Worm (Caenorhabditis elegans) whole organism, L4 larva: ENCODE measurements around the gene F32E10.9.
A peak's percentile ranks its signal among the peaks of the same experiment; 100 is the strongest.

Experiments
- F10B5.3 ChIP-seq: sonication (generic microtip); optimal IDR thresholded peaks from 2 replicates; lab custom pipeline; 2016; ENCODE audit warnings: mild to moderate bottlenecking, missing genetic modification characterization, missing compliant biosample characterization
- F26F4.8 ChIP-seq: fragments of 200-800 bp; sonication (Bioruptor generic); conservative IDR thresholded peaks from 2 replicates; pipeline ENCODE4 v1.3.6; 2022; ENCODE audit warnings: missing genetic modification characterization, missing compliant biosample characterization
- F44E2.7 ChIP-seq: fragments of 200-800 bp; sonication (Bioruptor generic); IDR thresholded peaks from 2 replicates; pipeline ENCODE4 v2.1.2; 2022; ENCODE audit warnings: missing genetic modification characterization, missing compliant biosample characterization
- R02D3.7 ChIP-seq: fragments of 150-350 bp; sonication (generic microtip); optimal IDR thresholded peaks from 3 replicates; lab custom pipeline; 2014; ENCODE audit warnings: missing biosample characterization, missing genetic modification characterization
- ZK546.5 ChIP-seq, 2 experiments: sonication (generic microtip); optimal IDR thresholded peaks; 2 replicates each; lab custom pipeline; 2017; ENCODE audit warnings: missing biosample characterization in 2 of 2, missing genetic modification characterization in 2 of 2
- aha-1 ChIP-seq: fragments of 150-350 bp; peaks from one replicate; lab custom pipeline; 2014; ENCODE audit warnings: missing biosample characterization, missing genetic modification characterization
- ceh-28 ChIP-seq: fragments of 150-350 bp; optimal IDR thresholded peaks from 2 replicates; lab custom pipeline; 2014; ENCODE audit warnings: missing biosample characterization, missing genetic modification reagents, missing genetic modification characterization
- ceh-62 ChIP-seq: sonication (generic microtip); optimal IDR thresholded peaks from 2 replicates; lab custom pipeline; 2017; ENCODE audit warnings: missing biosample characterization, missing genetic modification characterization
- ceh-82 ChIP-seq: sonication (generic microtip); optimal IDR thresholded peaks from 2 replicates; lab custom pipeline; 2017; ENCODE audit warnings: missing biosample characterization, missing genetic modification characterization
- cey-2 ChIP-seq: sonication (generic microtip); optimal IDR thresholded peaks from 3 replicates; lab custom pipeline; 2017; ENCODE audit warnings: missing genetic modification characterization, mild to moderate bottlenecking, missing compliant biosample characterization, antibody characterized with exemption, borderline replicate concordance; ENCODE audit not compliant: insufficient read depth
- daf-16 ChIP-seq, 3 experiments: sonication (generic microtip); optimal IDR thresholded peaks; 2 replicates each; lab custom pipeline; 2016 to 2017; ENCODE audit warnings: missing genetic modification characterization in 3 of 3, missing genetic modification reagents in 3 of 3, mild to moderate bottlenecking in 2 of 3, missing compliant biosample characterization in 2 of 3, missing biosample characterization in 1 of 3, moderate library complexity in 1 of 3
- daf-8 ChIP-seq: fragments of 200-800 bp; sonication (Bioruptor generic); IDR thresholded peaks from 2 replicates; pipeline ENCODE4 v1.3.6; 2022; ENCODE audit warnings: missing genetic modification characterization, missing compliant biosample characterization
- dmd-6 ChIP-seq: fragments of 200-800 bp; sonication (Bioruptor generic); IDR thresholded peaks from 2 replicates; pipeline ENCODE4 v1.3.6; 2022; ENCODE audit warnings: missing genetic modification reagents, missing genetic modification characterization, missing compliant biosample characterization
- dmd-8 ChIP-seq: fragments of 200-800 bp; sonication (Bioruptor generic); IDR thresholded peaks from 2 replicates; pipeline ENCODE4 v1.3.6; 2022; ENCODE audit warnings: missing genetic modification characterization, missing compliant biosample characterization
- duxl-1 ChIP-seq: sonication (generic microtip); optimal IDR thresholded peaks from 2 replicates; lab custom pipeline; 2016; ENCODE audit warnings: mild to moderate bottlenecking, missing genetic modification characterization, moderate library complexity, missing compliant biosample characterization; ENCODE audit not compliant: poor library complexity
- dve-1 ChIP-seq: sonication (generic microtip); optimal IDR thresholded peaks from 2 replicates; lab custom pipeline; 2017; ENCODE audit warnings: antibody characterized with exemption, mild to moderate bottlenecking, missing genetic modification characterization, missing compliant biosample characterization; ENCODE audit not compliant: insufficient read depth
- hlh-30 ChIP-seq: sonication (generic microtip); optimal IDR thresholded peaks from 2 replicates; lab custom pipeline; 2017; ENCODE audit warnings: antibody characterized with exemption, mild to moderate bottlenecking, missing genetic modification characterization, missing compliant biosample characterization; ENCODE audit not compliant: insufficient read depth
- lin-13 ChIP-seq: fragments of 150-350 bp; optimal IDR thresholded peaks from 2 replicates; lab custom pipeline; 2014; ENCODE audit warnings: missing biosample characterization, missing genetic modification reagents, missing genetic modification characterization
- lin-15B ChIP-seq: fragments of 150-350 bp; sonication (generic microtip); optimal IDR thresholded peaks from 3 replicates; lab custom pipeline; 2014; ENCODE audit warnings: missing biosample characterization, missing genetic modification characterization
- lin-38 ChIP-seq: fragments of 200-800 bp; sonication (Bioruptor generic); IDR thresholded peaks from 2 replicates; pipeline ENCODE4 v1.3.6; 2022; ENCODE audit warnings: missing genetic modification reagents, missing genetic modification characterization, missing compliant biosample characterization
- lin-39 ChIP-seq: fragments of 150-350 bp; optimal IDR thresholded peaks from 2 replicates; lab custom pipeline; 2014; ENCODE audit warnings: missing biosample characterization, missing genetic modification reagents, missing genetic modification characterization
- madf-5 ChIP-seq, 2 experiments: fragments of 200-800 bp; sonication (Bioruptor generic); IDR thresholded peaks; 2 replicates each; pipeline ENCODE4 v1.3.6; 2022; ENCODE audit warnings: missing compliant biosample characterization in 2 of 2, missing genetic modification characterization in 2 of 2
- mdl-1 ChIP-seq, 2 experiments: fragments of 150-350 bp in 1 of 2; sonication (generic microtip) in 1 of 2; optimal IDR thresholded peaks; 2 replicates each; lab custom pipeline; 2014 to 2017; ENCODE audit warnings: missing biosample characterization in 2 of 2, missing genetic modification characterization in 2 of 2
- mep-1 ChIP-seq: fragments of 150-350 bp; sonication (generic microtip); optimal IDR thresholded peaks from 3 replicates; lab custom pipeline; 2014; ENCODE audit warnings: missing biosample characterization, missing genetic modification characterization
- mxl-2 ChIP-seq: fragments of 200-800 bp; sonication (Bioruptor generic); conservative IDR thresholded peaks from 2 replicates; pipeline ENCODE4 v1.3.6; 2022; ENCODE audit warnings: missing genetic modification reagents, missing genetic modification characterization, missing compliant biosample characterization
- mxl-3 ChIP-seq: fragments of 200-800 bp; sonication (Bioruptor generic); optimal IDR thresholded peaks from 2 replicates; lab custom pipeline; 2018; ENCODE audit warnings: mild to moderate bottlenecking, missing genetic modification characterization, missing compliant biosample characterization
- nhr-102 ChIP-seq: sonication (generic microtip); optimal IDR thresholded peaks from 2 replicates; lab custom pipeline; 2016; ENCODE audit warnings: mild to moderate bottlenecking, missing genetic modification characterization, moderate library complexity, missing compliant biosample characterization
- nhr-111 ChIP-seq: fragments of 200-800 bp; sonication (Bioruptor generic); optimal IDR thresholded peaks from 2 replicates; lab custom pipeline; 2018; ENCODE audit warnings: mild to moderate bottlenecking, missing genetic modification characterization, missing compliant biosample characterization
- nhr-25 ChIP-seq: sonication (generic microtip); optimal IDR thresholded peaks from 2 replicates; lab custom pipeline; 2017; ENCODE audit warnings: missing genetic modification characterization, mild to moderate bottlenecking, missing compliant biosample characterization, antibody characterized with exemption, moderate library complexity, borderline replicate concordance; ENCODE audit not compliant: insufficient read depth
- nhr-28 ChIP-seq: fragments of 150-350 bp; optimal IDR thresholded peaks from 2 replicates; lab custom pipeline; 2014; ENCODE audit warnings: missing biosample characterization, missing genetic modification characterization
- nhr-42 ChIP-seq: fragments of 200-800 bp; sonication (Bioruptor generic); IDR thresholded peaks from 2 replicates; pipeline ENCODE4 v1.3.6; 2022; ENCODE audit warnings: missing genetic modification characterization, missing compliant biosample characterization
- nhr-77 ChIP-seq: fragments of 150-350 bp; optimal IDR thresholded peaks from 2 replicates; lab custom pipeline; 2014; ENCODE audit warnings: missing biosample characterization, missing genetic modification characterization
- pha-4 ChIP-seq, 2 experiments: fragments of 150-350 bp in 1 of 2; fragments of 200-800 bp in 1 of 2; sonication (Bioruptor generic) in 1 of 2; IDR thresholded peaks in 1 of 2; optimal IDR thresholded peaks in 1 of 2; 2 replicates each; pipeline versions ENCODE4 v1.3.6 to Lab custom; 2014 to 2022; ENCODE audit warnings: missing genetic modification characterization in 2 of 2, missing genetic modification reagents in 2 of 2, missing biosample characterization in 1 of 2, missing compliant biosample characterization in 1 of 2
- php-3 ChIP-seq: fragments of 200-800 bp; sonication (Bioruptor generic); IDR thresholded peaks from 2 replicates; pipeline ENCODE4 v1.3.6; 2022; ENCODE audit warnings: missing genetic modification reagents, missing genetic modification characterization, missing compliant biosample characterization
- pqm-1 ChIP-seq: sonication (generic microtip); optimal IDR thresholded peaks from 2 replicates; lab custom pipeline; 2017; ENCODE audit warnings: missing biosample characterization, missing genetic modification characterization
- rbr-2 ChIP-seq: sonication (generic microtip); optimal IDR thresholded peaks from 2 replicates; lab custom pipeline; 2016; ENCODE audit warnings: missing genotype, missing genetic modification characterization, missing compliant biosample characterization
- snpc-4 ChIP-seq: fragments of 150-350 bp; optimal IDR thresholded peaks from 2 replicates; lab custom pipeline; 2014; ENCODE audit warnings: missing biosample characterization, missing genetic modification characterization
- spr-1 ChIP-seq: sonication (generic microtip); optimal IDR thresholded peaks from 2 replicates; lab custom pipeline; 2016; ENCODE audit warnings: mild to moderate bottlenecking, missing genetic modification characterization, missing compliant biosample characterization
- spr-3 ChIP-seq: fragments of 200-800 bp; sonication (Bioruptor generic); optimal IDR thresholded peaks from 2 replicates; lab custom pipeline; 2018; ENCODE audit warnings: mild to moderate bottlenecking, missing genetic modification characterization, missing compliant biosample characterization
- unc-62 ChIP-seq, 3 experiments: fragments of 150-350 bp in 1 of 3; sonication (generic microtip); optimal IDR thresholded peaks in 2 of 3; peaks in 1 of 3; 1 replicate in 1 of 3; 2 replicates in 2 of 3; lab custom pipeline; 2014 to 2017; ENCODE audit warnings: missing biosample characterization in 3 of 3, missing genetic modification characterization in 3 of 3, missing genetic modification reagents in 3 of 3, missing genotype in 1 of 3
- zip-11 ChIP-seq: fragments of 200-800 bp; sonication (Bioruptor generic); IDR thresholded peaks from 2 replicates; pipeline ENCODE4 v1.3.6; 2022; ENCODE audit warnings: missing genetic modification characterization, missing compliant biosample characterization

Gene F32E10.9

DNA sequence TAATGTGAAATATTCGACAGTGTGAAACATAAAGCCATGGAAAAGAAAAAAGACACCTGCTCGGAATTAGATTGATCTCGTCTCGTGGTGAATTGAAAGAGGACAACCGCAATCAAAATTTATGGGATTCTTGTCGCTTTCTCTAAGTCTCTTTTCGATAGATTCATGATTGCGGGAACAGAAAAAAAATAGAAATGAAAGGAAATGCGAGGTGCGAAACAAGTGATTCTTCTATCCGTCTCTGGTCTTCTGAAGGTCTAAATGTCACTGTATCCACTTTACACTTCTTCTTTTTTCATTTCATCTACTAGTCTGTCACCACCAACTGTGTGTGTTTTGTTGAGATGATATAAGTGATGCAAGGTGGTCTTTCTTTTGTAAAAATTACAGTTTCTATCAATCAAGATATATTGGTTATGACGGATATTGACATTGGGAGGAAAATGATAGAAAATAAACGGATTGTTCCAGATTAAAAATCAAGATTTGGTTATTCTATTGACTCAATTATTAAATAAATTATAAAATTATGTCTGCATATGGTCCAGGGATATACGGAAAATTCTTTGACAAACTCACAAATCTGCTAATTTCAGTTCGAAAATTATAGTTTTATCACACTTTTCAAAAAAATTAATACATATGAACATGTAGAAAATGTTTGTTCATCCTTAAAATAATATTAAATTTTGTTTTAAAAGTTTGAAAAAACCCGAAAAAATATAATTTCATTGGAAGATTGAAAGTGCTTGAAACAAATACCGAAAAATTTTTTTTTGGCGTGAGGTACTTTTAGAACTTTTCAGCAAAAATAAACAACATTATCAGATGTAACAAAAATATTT, 33.3 kb downstream of the F32E10.9 start:
- TF ChIP-seq dmd-6 (GFP tag; lab: Robert Waterston, UW): no peak
- peak; percentile 33 for TF ChIP-seq hlh-30 (tag; lab: Kevin White, UChicago)
- TF ChIP-seq spr-1 (tag; lab: Kevin White, UChicago): no peak
- peak; percentile 30 for TF ChIP-seq cey-2 (tag; lab: Kevin White, UChicago)
- TF ChIP-seq nhr-25 (tag; lab: Kevin White, UChicago): no peak
- TF ChIP-seq unc-62 (GFP tag; optimal IDR thresholded peaks at IDR 0.05 in 1 of 2; lab: Kevin White, UChicago): peak in 1 of 2 experiments; percentile 90
- TF ChIP-seq unc-62 (tag; optimal IDR thresholded peaks at IDR 0.05; lab: Kevin White, UChicago): no peak
- peak in 1 of 2 experiments; percentile 34 for TF ChIP-seq mdl-1 (tag; optimal IDR thresholded peaks at IDR 0.05; lab: Kevin White, UChicago)
- TF ChIP-seq nhr-77 (tag; lab: Kevin White, UChicago): no peak
- peak; percentile 34 for TF ChIP-seq nhr-28 (tag; lab: Kevin White, UChicago)
- TF ChIP-seq aha-1: peak; percentile 92

DNA sequence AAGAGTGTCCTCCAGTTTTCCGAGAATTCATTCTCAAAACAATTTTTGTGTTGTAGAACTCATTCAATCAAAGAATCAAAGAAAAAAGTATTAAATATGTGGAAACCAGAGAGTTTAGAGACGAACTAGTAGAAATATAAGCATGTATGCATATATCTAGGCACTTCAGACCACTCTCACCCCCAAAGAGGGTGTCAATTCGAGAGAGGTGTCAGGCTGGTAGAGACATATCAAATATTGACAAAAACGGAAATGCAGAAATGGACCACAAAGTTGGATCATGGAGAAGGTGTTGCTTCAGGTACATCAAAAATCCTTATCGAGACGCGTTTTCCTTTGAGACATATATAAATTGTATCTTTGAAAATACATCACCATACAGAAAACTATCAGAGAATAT, 40.0 kb downstream of the F32E10.9 start:
- no peak for TF ChIP-seq dmd-8 (GFP tag; lab: Robert Waterston, UW)
- no peak for TF ChIP-seq F26F4.8
- no peak for TF ChIP-seq ceh-28 (tag; lab: Kevin White, UChicago)
- no peak for TF ChIP-seq daf-16 (GFP tag; optimal IDR thresholded peaks at IDR 0.05; lab: Kevin White, UChicago)
- TF ChIP-seq daf-16 (tag; optimal IDR thresholded peaks at IDR 0.05; lab: Kevin White, UChicago): no peak
- peak in 1 of 2 experiments; percentile 92 for TF ChIP-seq unc-62 (GFP tag; optimal IDR thresholded peaks at IDR 0.05 in 1 of 2; lab: Kevin White, UChicago)
- TF ChIP-seq unc-62 (tag; optimal IDR thresholded peaks at IDR 0.05; lab: Kevin White, UChicago): no peak
- TF ChIP-seq rbr-2 (tag; lab: Kevin White, UChicago): no peak
- no peak for TF ChIP-seq aha-1

DNA sequence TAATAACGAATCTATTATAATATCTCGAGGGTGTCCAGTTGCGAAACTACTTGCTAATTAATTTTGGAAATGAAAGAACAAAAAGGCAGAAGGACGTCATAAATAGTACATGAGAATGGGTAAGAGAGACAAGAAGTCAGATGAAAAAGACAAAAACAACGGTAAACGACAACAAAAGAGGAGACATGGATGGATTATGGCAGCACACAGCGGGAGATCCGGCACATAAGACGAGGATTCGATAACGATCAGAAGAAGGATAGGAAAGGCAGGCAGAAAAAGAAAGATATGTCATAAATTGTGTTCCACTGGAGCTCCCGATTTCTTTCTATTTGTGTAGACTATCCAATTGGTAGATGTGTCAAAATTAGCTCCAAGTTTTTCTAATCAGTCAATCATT, 42.2 kb downstream of the F32E10.9 start:
- peak; percentile 39 for TF ChIP-seq aha-1
- no peak for TF ChIP-seq F44E2.7

DNA sequence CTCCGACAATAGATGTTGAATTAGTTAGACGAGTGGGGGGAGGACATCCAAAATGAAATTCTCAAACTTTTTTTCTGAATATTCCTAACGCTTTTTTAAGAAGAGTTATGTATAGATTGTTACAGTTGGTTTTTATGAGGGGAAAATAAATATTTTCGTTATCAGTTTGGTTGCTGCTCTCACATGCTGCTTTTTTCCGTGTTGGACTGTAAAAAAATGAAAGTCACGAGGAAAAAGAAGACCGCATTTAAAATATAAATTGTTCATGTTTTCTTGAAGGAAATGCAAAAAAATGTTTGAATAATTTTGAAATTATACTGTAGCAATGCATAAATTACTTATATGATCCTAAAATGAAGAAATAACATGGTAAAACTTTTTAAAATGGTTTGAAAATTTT, 42.9 kb downstream of the F32E10.9 start:
- TF ChIP-seq R02D3.7 (no peak), unc-62 (GFP tag; optimal IDR thresholded peaks at IDR 0.05 in 1 of 2; lab: Kevin White, UChicago) (peak in 1 of 2 experiments; percentile 25), unc-62 (tag; optimal IDR thresholded peaks at IDR 0.05; lab: Kevin White, UChicago) (no peak), dmd-6 (GFP tag; lab: Robert Waterston, UW) (peak; percentile 36; the same call in 1 of the 2 replicates), nhr-102 (no peak), madf-5 (GFP tag; IDR thresholded peaks at IDR 0.05; lab: Robert Waterston, UW) (no peak), nhr-111 (GFP tag; lab: Kevin White, UChicago) (no peak), pha-4 (GFP tag; IDR thresholded peaks at IDR 0.05; lab: Robert Waterston, UW) (no peak), pha-4 (tag; optimal IDR thresholded peaks at IDR 0.05; lab: Kevin White, UChicago) (no peak), ZK546.5 (tag; optimal IDR thresholded peaks at IDR 0.05; lab: Kevin White, UChicago) (no peak), php-3 (GFP tag; lab: Robert Waterston, UW) (peak; percentile 39; the same call in 1 of the 2 replicates), zip-11 (GFP tag; lab: Robert Waterston, UW) (no peak), lin-39 (tag; lab: Kevin White, UChicago) (no peak), daf-8 (GFP tag; lab: Robert Waterston, UW) (no peak), mep-1 (tag; lab: Kevin White, UChicago) (peak; percentile 34), spr-3 (GFP tag; lab: Kevin White, UChicago) (no peak), lin-38 (GFP tag; lab: Robert Waterston, UW) (no peak), mxl-2 (GFP tag; lab: Robert Waterston, UW) (no peak), nhr-42 (GFP tag; lab: Robert Waterston, UW) (no peak), duxl-1 (tag; lab: Kevin White, UChicago) (no peak), pqm-1 (tag; lab: Kevin White, UChicago) (peak; percentile 7), F10B5.3 (tag; lab: Kevin White, UChicago) (no peak), ceh-82 (no peak), snpc-4 (tag; lab: Kevin White, UChicago) (no peak), dve-1 (tag; lab: Kevin White, UChicago) (peak; percentile 20), ceh-62 (tag; lab: Kevin White, UChicago) (no peak), lin-15B (tag; lab: Kevin White, UChicago) (no peak), lin-13 (GFP tag; lab: Kevin White, UChicago) (no peak), mxl-3 (GFP tag; lab: Kevin White, UChicago) (no peak)
